Worm (Caenorhabditis elegans) whole organism, L4 larva: ENCODE data around the gene icd-1.
A peak's percentile ranks its signal among the peaks of the same experiment; 100 is the strongest.

ENCODE experiments used
- F26F4.8 ChIP-seq: fragments of 200-800 bp; sonication (Bioruptor generic); conservative IDR thresholded peaks from 2 replicates; pipeline ENCODE4 v1.3.6; 2022; ENCODE audit warnings: missing genetic modification characterization, missing compliant biosample characterization
- F49E8.2 ChIP-seq: sonication (generic microtip); optimal IDR thresholded peaks from 2 replicates; lab custom pipeline; 2016; ENCODE audit warnings: missing compliant biosample characterization, mild to moderate bottlenecking, missing genetic modification characterization, borderline replicate concordance
- Y5F2A.4 ChIP-seq: fragments of 200-800 bp; sonication (Bioruptor generic); optimal IDR thresholded peaks from 2 replicates; lab custom pipeline; 2018; ENCODE audit warnings: mild to moderate bottlenecking, missing genetic modification characterization, missing compliant biosample characterization
- aha-1 ChIP-seq: fragments of 150-350 bp; peaks from one replicate; lab custom pipeline; 2014; ENCODE audit warnings: missing biosample characterization, missing genetic modification characterization
- arid-1 ChIP-seq: fragments of 200-800 bp; sonication (Bioruptor generic); conservative IDR thresholded peaks from 2 replicates; pipeline ENCODE4 v1.3.6; 2022; ENCODE audit warnings: missing genetic modification reagents, missing genetic modification characterization, missing compliant biosample characterization
- ceh-20 ChIP-seq: fragments of 200-800 bp; sonication (Bioruptor generic); IDR thresholded peaks from 2 replicates; pipeline ENCODE4 v1.3.6; 2022; ENCODE audit warnings: missing genetic modification reagents, missing genetic modification characterization, missing compliant biosample characterization
- ceh-44 ChIP-seq: fragments of 200-800 bp; sonication (Bioruptor generic); IDR thresholded peaks from 2 replicates; pipeline ENCODE4 v1.3.6; 2022; ENCODE audit warnings: missing genetic modification reagents, missing genetic modification characterization, missing compliant biosample characterization
- ceh-62 ChIP-seq: sonication (generic microtip); optimal IDR thresholded peaks from 2 replicates; lab custom pipeline; 2017; ENCODE audit warnings: missing biosample characterization, missing genetic modification characterization
- cey-2 ChIP-seq: sonication (generic microtip); optimal IDR thresholded peaks from 3 replicates; lab custom pipeline; 2017; ENCODE audit warnings: missing genetic modification characterization, mild to moderate bottlenecking, missing compliant biosample characterization, antibody characterized with exemption, borderline replicate concordance; ENCODE audit not compliant: insufficient read depth
- ctbp-1 ChIP-seq: fragments of 200-800 bp; sonication (Bioruptor generic); IDR thresholded peaks from 2 replicates; pipeline ENCODE4 v1.3.6; 2022; ENCODE audit warnings: missing genetic modification reagents, missing genetic modification characterization, missing compliant biosample characterization
- daf-12 ChIP-seq: fragments of 150-350 bp; optimal IDR thresholded peaks from 2 replicates; lab custom pipeline; 2014; ENCODE audit warnings: missing biosample characterization, missing genetic modification reagents, missing genetic modification characterization
- daf-16 ChIP-seq, 3 experiments: sonication (generic microtip); optimal IDR thresholded peaks; 2 replicates each; lab custom pipeline; 2016 to 2017; ENCODE audit warnings: missing genetic modification characterization in 3 of 3, missing genetic modification reagents in 3 of 3, mild to moderate bottlenecking in 2 of 3, missing compliant biosample characterization in 2 of 3, missing biosample characterization in 1 of 3, moderate library complexity in 1 of 3
- dmd-6 ChIP-seq: fragments of 200-800 bp; sonication (Bioruptor generic); IDR thresholded peaks from 2 replicates; pipeline ENCODE4 v1.3.6; 2022; ENCODE audit warnings: missing genetic modification reagents, missing genetic modification characterization, missing compliant biosample characterization
- dmd-8 ChIP-seq: fragments of 200-800 bp; sonication (Bioruptor generic); IDR thresholded peaks from 2 replicates; pipeline ENCODE4 v1.3.6; 2022; ENCODE audit warnings: missing genetic modification characterization, missing compliant biosample characterization
- dmd-9 ChIP-seq: fragments of 200-800 bp; sonication (Bioruptor generic); IDR thresholded peaks from 2 replicates; pipeline ENCODE4 v1.3.6; 2022; ENCODE audit warnings: missing genetic modification reagents, missing genetic modification characterization, missing compliant biosample characterization
- fos-1 ChIP-seq: fragments of 150-350 bp; optimal IDR thresholded peaks from 2 replicates; lab custom pipeline; 2014; ENCODE audit warnings: missing biosample characterization, missing genetic modification characterization
- hlh-11 ChIP-seq: fragments of 200-800 bp; sonication (Bioruptor generic); optimal IDR thresholded peaks from 2 replicates; lab custom pipeline; 2018; ENCODE audit warnings: mild to moderate bottlenecking, missing genetic modification characterization, missing compliant biosample characterization
- hlh-30 ChIP-seq: sonication (generic microtip); optimal IDR thresholded peaks from 2 replicates; lab custom pipeline; 2017; ENCODE audit warnings: antibody characterized with exemption, mild to moderate bottlenecking, missing genetic modification characterization, missing compliant biosample characterization; ENCODE audit not compliant: insufficient read depth
- hmg-1.1 ChIP-seq: fragments of 200-800 bp; sonication (Bioruptor generic); IDR thresholded peaks from 2 replicates; pipeline ENCODE4 v1.3.6; 2022; ENCODE audit warnings: missing genetic modification reagents, missing genetic modification characterization, missing compliant biosample characterization
- jun-1 ChIP-seq: fragments of 150-350 bp; optimal IDR thresholded peaks from 2 replicates; lab custom pipeline; 2014; ENCODE audit warnings: missing biosample characterization, missing genetic modification reagents, missing genetic modification characterization
- lim-7 ChIP-seq: fragments of 200-800 bp; sonication (Bioruptor generic); IDR thresholded peaks from 2 replicates; pipeline ENCODE4 v1.3.6; 2022; ENCODE audit warnings: missing genetic modification characterization, missing compliant biosample characterization
- lin-1 ChIP-seq: fragments of 200-800 bp; sonication (Bioruptor generic); IDR thresholded peaks from 2 replicates; pipeline ENCODE4 v1.3.6; 2022; ENCODE audit warnings: missing genetic modification reagents, missing genetic modification characterization, missing compliant biosample characterization
- lin-15B ChIP-seq: fragments of 150-350 bp; sonication (generic microtip); optimal IDR thresholded peaks from 3 replicates; lab custom pipeline; 2014; ENCODE audit warnings: missing biosample characterization, missing genetic modification characterization
- mdl-1 ChIP-seq, 2 experiments: fragments of 150-350 bp in 1 of 2; sonication (generic microtip) in 1 of 2; optimal IDR thresholded peaks; 2 replicates each; lab custom pipeline; 2014 to 2017; ENCODE audit warnings: missing biosample characterization in 2 of 2, missing genetic modification characterization in 2 of 2
- mes-2 ChIP-seq: sonication (generic microtip); optimal IDR thresholded peaks from 2 replicates; lab custom pipeline; 2016; ENCODE audit warnings: missing genotype, mild to moderate bottlenecking, missing genetic modification characterization, missing compliant biosample characterization; ENCODE audit not compliant: poor library complexity, severe bottlenecking
- nhr-102 ChIP-seq: sonication (generic microtip); optimal IDR thresholded peaks from 2 replicates; lab custom pipeline; 2016; ENCODE audit warnings: mild to moderate bottlenecking, missing genetic modification characterization, moderate library complexity, missing compliant biosample characterization
- nhr-237 ChIP-seq: sonication (generic microtip); optimal IDR thresholded peaks from 2 replicates; lab custom pipeline; 2017; ENCODE audit warnings: missing biosample characterization, missing genetic modification characterization
- nhr-25 ChIP-seq: sonication (generic microtip); optimal IDR thresholded peaks from 2 replicates; lab custom pipeline; 2017; ENCODE audit warnings: missing genetic modification characterization, mild to moderate bottlenecking, missing compliant biosample characterization, antibody characterized with exemption, moderate library complexity, borderline replicate concordance; ENCODE audit not compliant: insufficient read depth
- nhr-28 ChIP-seq: fragments of 150-350 bp; optimal IDR thresholded peaks from 2 replicates; lab custom pipeline; 2014; ENCODE audit warnings: missing biosample characterization, missing genetic modification characterization
- nhr-76 ChIP-seq: fragments of 150-350 bp; optimal IDR thresholded peaks from 2 replicates; lab custom pipeline; 2014; ENCODE audit warnings: missing biosample characterization, missing genetic modification characterization
- nhr-77 ChIP-seq: fragments of 150-350 bp; optimal IDR thresholded peaks from 2 replicates; lab custom pipeline; 2014; ENCODE audit warnings: missing biosample characterization, missing genetic modification characterization
- pha-4 ChIP-seq, 2 experiments: fragments of 150-350 bp in 1 of 2; fragments of 200-800 bp in 1 of 2; sonication (Bioruptor generic) in 1 of 2; IDR thresholded peaks in 1 of 2; optimal IDR thresholded peaks in 1 of 2; 2 replicates each; pipeline versions ENCODE4 v1.3.6 to Lab custom; 2014 to 2022; ENCODE audit warnings: missing genetic modification characterization in 2 of 2, missing genetic modification reagents in 2 of 2, missing biosample characterization in 1 of 2, missing compliant biosample characterization in 1 of 2
- pqm-1 ChIP-seq: sonication (generic microtip); optimal IDR thresholded peaks from 2 replicates; lab custom pipeline; 2017; ENCODE audit warnings: missing biosample characterization, missing genetic modification characterization
- saeg-2 ChIP-seq: fragments of 200-800 bp; sonication (Bioruptor generic); IDR thresholded peaks from 2 replicates; pipeline ENCODE4 v1.3.6; 2022; ENCODE audit warnings: missing genetic modification reagents, missing genetic modification characterization, missing compliant biosample characterization
- skn-1 ChIP-seq: fragments of 150-350 bp; optimal IDR thresholded peaks from 2 replicates; lab custom pipeline; 2014; ENCODE audit warnings: missing biosample characterization, missing genetic modification characterization
- snpc-1.2 ChIP-seq: fragments of 200-800 bp; sonication (Bioruptor generic); IDR thresholded peaks from 2 replicates; pipeline ENCODE4 v1.3.6; 2022; ENCODE audit warnings: missing genetic modification reagents, missing genetic modification characterization, missing compliant biosample characterization
- spr-1 ChIP-seq: sonication (generic microtip); optimal IDR thresholded peaks from 2 replicates; lab custom pipeline; 2016; ENCODE audit warnings: mild to moderate bottlenecking, missing genetic modification characterization, missing compliant biosample characterization
- tra-1 ChIP-seq: fragments of 200-800 bp; sonication (Bioruptor generic); IDR thresholded peaks from 2 replicates; pipeline ENCODE4 v1.3.6; 2022; ENCODE audit warnings: missing genetic modification reagents, missing genetic modification characterization, missing compliant biosample characterization
- unc-62 ChIP-seq, 3 experiments: fragments of 150-350 bp in 1 of 3; sonication (generic microtip); optimal IDR thresholded peaks in 2 of 3; peaks in 1 of 3; 1 replicate in 1 of 3; 2 replicates in 2 of 3; lab custom pipeline; 2014 to 2017; ENCODE audit warnings: missing biosample characterization in 3 of 3, missing genetic modification characterization in 3 of 3, missing genetic modification reagents in 3 of 3, missing genotype in 1 of 3
- zfp-3 ChIP-seq: fragments of 200-800 bp; sonication (Bioruptor generic); conservative IDR thresholded peaks from 2 replicates; pipeline ENCODE4 v1.3.6; 2022; ENCODE audit warnings: missing genetic modification reagents, missing genetic modification characterization, missing compliant biosample characterization
- zip-11 ChIP-seq: fragments of 200-800 bp; sonication (Bioruptor generic); IDR thresholded peaks from 2 replicates; pipeline ENCODE4 v1.3.6; 2022; ENCODE audit warnings: missing genetic modification characterization, missing compliant biosample characterization

Gene icd-1

DNA sequence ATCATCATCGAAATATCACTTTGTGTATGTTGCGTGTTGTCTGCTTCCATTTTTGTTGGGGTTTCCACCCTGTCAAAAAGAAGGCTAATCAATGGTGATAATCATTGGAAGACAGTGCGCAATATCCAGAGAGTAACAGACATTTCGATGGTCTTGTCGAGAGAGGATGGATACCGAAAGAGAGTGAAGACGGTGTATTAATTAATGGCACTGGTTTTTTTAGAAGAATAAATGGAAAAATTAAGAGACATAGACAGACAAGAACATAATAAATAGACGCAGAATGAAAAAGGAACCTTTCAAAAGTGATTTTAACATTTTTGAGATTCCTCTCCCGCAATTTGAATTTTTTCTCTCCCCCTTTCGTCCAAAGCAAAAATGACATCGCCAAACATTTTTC is 30.6 kb upstream of the icd-1 start:
- peak in 1 of 2 experiments; percentile 18 for TF ChIP-seq mdl-1 (tag; optimal IDR thresholded peaks at IDR 0.05; lab: Kevin White, UChicago)
- TF ChIP-seq daf-12 (tag; lab: Kevin White, UChicago): no peak
- TF ChIP-seq hlh-11: peak; percentile 19
- TF ChIP-seq unc-62 (GFP tag; optimal IDR thresholded peaks at IDR 0.05 in 1 of 2; lab: Kevin White, UChicago): peak in 1 of 2 experiments; percentile 39
- TF ChIP-seq unc-62 (tag; optimal IDR thresholded peaks at IDR 0.05; lab: Kevin White, UChicago): no peak
- TF ChIP-seq aha-1: peak; percentile 23
- TF ChIP-seq tra-1 (GFP tag; lab: Robert Waterston, UW): 0 out of 2 replicates have a peak, but pooled peaks have one; percentile 38
- no peak for TF ChIP-seq Y5F2A.4
- peak; percentile 19 for TF ChIP-seq cey-2
- TF ChIP-seq mes-2 (tag; lab: Kevin White, UChicago): no peak
- TF ChIP-seq skn-1 (tag; lab: Kevin White, UChicago): no peak
- peak; percentile 37 for TF ChIP-seq nhr-28 (tag; lab: Kevin White, UChicago)
- TF ChIP-seq, all 104 proteins: peak for 7

DNA sequence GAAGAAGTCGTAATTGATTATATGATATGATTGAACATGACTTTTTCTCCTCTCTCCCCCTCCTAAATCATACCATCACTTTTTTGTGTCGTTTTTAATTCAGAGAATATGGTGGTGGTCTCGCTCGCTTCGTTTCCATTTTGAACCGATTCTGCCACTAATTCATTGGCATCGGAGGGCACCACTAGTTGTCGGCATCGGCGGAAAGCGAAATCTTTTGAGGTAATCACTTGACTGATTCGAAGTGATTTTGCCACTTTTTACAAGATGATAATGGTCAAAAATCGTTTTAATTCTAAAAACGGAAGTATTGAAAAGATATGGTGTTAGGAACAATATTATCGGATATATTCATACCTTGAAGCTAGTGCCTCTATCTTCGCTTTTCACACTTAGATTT is 28.3 kb upstream of the icd-1 start, which contains the start of gene klf-3:
klf-3 (plus strand) TSS at position 109 of the 400 bp plus-strand sequence.
- TF ChIP-seq dmd-8 (GFP tag; lab: Robert Waterston, UW) (no peak), zip-11 (GFP tag; lab: Robert Waterston, UW) (no peak), zfp-3 (GFP tag; lab: Robert Waterston, UW) (no peak), spr-1 (tag; lab: Kevin White, UChicago) (no peak), lin-15B (tag; lab: Kevin White, UChicago) (no peak), dmd-9 (GFP tag; lab: Robert Waterston, UW) (no peak), F49E8.2 (tag; lab: Kevin White, UChicago) (no peak), ctbp-1 (GFP tag; lab: Robert Waterston, UW) (no peak), nhr-25 (tag; lab: Kevin White, UChicago) (no peak), ceh-62 (tag; lab: Kevin White, UChicago) (no peak), nhr-237 (tag; lab: Kevin White, UChicago) (no peak)

DNA sequence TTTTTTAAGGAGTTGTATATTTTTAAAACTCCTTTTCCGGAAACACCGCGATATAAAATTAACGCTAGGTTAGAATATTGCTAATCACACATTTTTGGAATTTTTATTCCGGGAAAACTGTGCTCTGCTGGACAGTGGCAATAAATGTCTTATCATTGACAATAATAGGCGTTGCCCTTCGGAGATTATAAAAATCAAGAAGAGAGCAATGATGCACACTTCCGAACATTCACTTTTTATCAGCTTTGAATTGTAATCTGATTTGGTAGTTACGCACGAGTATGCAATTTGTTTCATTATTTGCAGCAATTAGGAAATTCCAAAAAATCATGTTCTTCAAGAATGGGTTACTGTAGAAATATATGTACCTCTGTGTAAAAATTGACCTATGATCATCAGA is 27.7 kb upstream of the icd-1 start:
- TF ChIP-seq F26F4.8 (GFP tag; lab: Robert Waterston, UW) (no peak), dmd-6 (peak; percentile 62; the same call in 1 of the 2 replicates), nhr-102 (tag; lab: Kevin White, UChicago) (peak; percentile 1), saeg-2 (GFP tag; lab: Robert Waterston, UW) (no peak), nhr-237 (tag; lab: Kevin White, UChicago) (no peak), pha-4 (GFP tag; IDR thresholded peaks at IDR 0.05; lab: Robert Waterston, UW) (no peak), pha-4 (tag; optimal IDR thresholded peaks at IDR 0.05; lab: Kevin White, UChicago) (no peak), nhr-28 (tag; lab: Kevin White, UChicago) (peak; percentile 61), daf-16 (GFP tag; optimal IDR thresholded peaks at IDR 0.05; lab: Kevin White, UChicago) (no peak), daf-16 (tag; optimal IDR thresholded peaks at IDR 0.05; lab: Kevin White, UChicago) (peak; percentile 46), hlh-11 (peak; percentile 36), pqm-1 (tag; lab: Kevin White, UChicago) (peak; percentile 67), jun-1 (no peak), nhr-77 (tag; lab: Kevin White, UChicago) (peak; percentile 1)

DNA sequence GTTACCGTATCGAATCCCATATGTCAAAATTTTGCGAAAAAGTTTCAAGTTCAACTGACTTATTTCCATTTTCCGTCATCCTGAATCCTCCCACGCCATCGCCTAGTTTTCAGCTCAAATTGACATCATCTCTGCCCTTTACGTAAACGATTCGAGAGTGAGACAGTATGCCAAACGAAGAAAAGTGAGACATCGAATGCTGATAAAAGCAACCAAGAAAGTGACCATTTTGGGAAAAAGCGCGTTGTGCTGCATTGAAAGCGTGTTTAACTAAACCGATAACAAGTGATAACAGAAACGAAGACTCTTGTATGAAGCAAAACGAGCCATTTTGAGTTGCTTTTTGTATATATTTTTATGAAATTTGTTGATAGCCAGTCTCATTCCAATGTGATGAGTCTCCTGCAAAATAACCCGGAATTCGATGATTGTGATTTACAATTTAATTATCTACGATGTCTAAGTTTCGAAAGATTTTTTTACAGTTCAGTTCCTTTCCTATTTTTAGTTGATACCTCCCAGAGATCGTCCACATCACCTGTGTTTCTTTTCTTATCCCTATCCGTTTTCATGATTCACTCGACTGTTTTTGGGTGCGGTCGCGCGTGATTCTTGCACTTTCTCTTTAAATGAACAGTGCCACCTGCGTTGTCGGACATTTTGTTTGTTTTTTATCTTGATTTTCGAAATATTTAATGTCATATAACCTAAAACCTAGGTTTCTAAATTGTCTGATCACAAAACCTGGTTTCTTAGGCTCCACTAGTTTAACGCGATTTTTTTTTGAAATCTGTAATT is 27.0 kb upstream of the icd-1 start:
- no peak for TF ChIP-seq snpc-1.2 (GFP tag; lab: Robert Waterston, UW)
- peak; percentile 63 for TF ChIP-seq nhr-77 (tag; lab: Kevin White, UChicago)
- TF ChIP-seq ceh-20 (GFP tag; lab: Robert Waterston, UW): no peak
- TF ChIP-seq lim-7 (GFP tag; lab: Robert Waterston, UW): no peak
- no peak for TF ChIP-seq nhr-76 (tag; lab: Kevin White, UChicago)
- TF ChIP-seq zfp-3 (GFP tag; lab: Robert Waterston, UW): no peak
- peak; percentile 76 for TF ChIP-seq nhr-28 (tag; lab: Kevin White, UChicago)
- TF ChIP-seq mes-2 (tag; lab: Kevin White, UChicago): peak; percentile 22
- no peak for TF ChIP-seq hlh-30 (tag; lab: Kevin White, UChicago)
- no peak for TF ChIP-seq hmg-1.1
- no peak for TF ChIP-seq ceh-44 (GFP tag; lab: Robert Waterston, UW)
- TF ChIP-seq F49E8.2 (tag; lab: Kevin White, UChicago): no peak
- TF ChIP-seq F26F4.8 (GFP tag; lab: Robert Waterston, UW): no peak
- TF ChIP-seq fos-1 (tag; lab: Kevin White, UChicago): no peak
- 0 out of 2 replicates have a peak, but pooled peaks have one; percentile 39 for TF ChIP-seq lin-1
- TF ChIP-seq arid-1 (GFP tag; lab: Robert Waterston, UW): no peak
